Worm (Caenorhabditis elegans) whole organism, late embryonic: ENCODE measurements around the gene sru-45.

ENCODE experiments used
- C38D4.7 ChIP-seq: fragments of 200-800 bp; sonication (Bioruptor generic); optimal IDR thresholded peaks from 2 replicates; lab custom pipeline; 2018; ENCODE audit warnings: mild to moderate bottlenecking, missing genetic modification characterization, moderate library complexity, missing compliant biosample characterization
- K02D7.2 ChIP-seq: sonication (generic microtip); optimal IDR thresholded peaks from 2 replicates; lab custom pipeline; 2017; ENCODE audit warnings: mild to moderate bottlenecking, missing genetic modification characterization, missing compliant biosample characterization
- K09A11.1 ChIP-seq: sonication (generic microtip); optimal IDR thresholded peaks from 2 replicates; lab custom pipeline; 2017; ENCODE audit warnings: antibody characterized with exemption, mild to moderate bottlenecking, missing genetic modification characterization, missing compliant biosample characterization; ENCODE audit not compliant: insufficient read depth
- ama-1 ChIP-seq: fragments of 150-350 bp; optimal IDR thresholded peaks from 2 replicates; lab custom pipeline; 2014
- ceh-14 ChIP-seq: sonication (generic microtip); optimal IDR thresholded peaks from 2 replicates; lab custom pipeline; 2016; ENCODE audit warnings: missing genotype, missing genetic modification characterization, missing compliant biosample characterization
- ceh-18 ChIP-seq: sonication (generic microtip); optimal IDR thresholded peaks from 2 replicates; lab custom pipeline; 2016; ENCODE audit warnings: missing genetic modification characterization, missing compliant biosample characterization
- ceh-19 ChIP-seq: fragments of 200-800 bp; sonication (Bioruptor generic); optimal IDR thresholded peaks from 2 replicates; lab custom pipeline; 2018; ENCODE audit warnings: mild to moderate bottlenecking, missing genetic modification characterization, missing compliant biosample characterization
- ceh-22 ChIP-seq: sonication (generic microtip); optimal IDR thresholded peaks from 2 replicates; lab custom pipeline; 2017; ENCODE audit warnings: missing biosample characterization, missing genetic modification characterization
- ceh-24 ChIP-seq: sonication (generic microtip); optimal IDR thresholded peaks from 2 replicates; lab custom pipeline; 2016; ENCODE audit warnings: mild to moderate bottlenecking, missing genetic modification characterization, missing compliant biosample characterization
- ceh-30 ChIP-seq: fragments of 150-350 bp; optimal IDR thresholded peaks from 2 replicates; lab custom pipeline; 2014; ENCODE audit warnings: missing biosample characterization, missing genetic modification characterization
- ceh-34 ChIP-seq: sonication (generic microtip); optimal IDR thresholded peaks from 2 replicates; lab custom pipeline; 2016; ENCODE audit warnings: mild to moderate bottlenecking, missing genetic modification characterization, missing compliant biosample characterization
- ceh-9 ChIP-seq: sonication (generic microtip); optimal IDR thresholded peaks from 2 replicates; lab custom pipeline; 2016; ENCODE audit warnings: mild to moderate bottlenecking, missing genetic modification characterization, inconsistent platforms, missing compliant biosample characterization
- che-1 ChIP-seq: sonication (generic microtip); optimal IDR thresholded peaks from 2 replicates; lab custom pipeline; 2016; ENCODE audit warnings: mild to moderate bottlenecking, missing genetic modification characterization, missing compliant biosample characterization
- dmd-4 ChIP-seq: sonication (generic microtip); optimal IDR thresholded peaks from 2 replicates; lab custom pipeline; 2016; ENCODE audit warnings: borderline replicate concordance, missing genetic modification characterization, missing compliant biosample characterization
- elt-2 ChIP-seq: sonication (generic microtip); optimal IDR thresholded peaks from 2 replicates; lab custom pipeline; 2016; ENCODE audit warnings: missing genetic modification reagents, missing genetic modification characterization, missing compliant biosample characterization
- elt-4 ChIP-seq: sonication (generic microtip); optimal IDR thresholded peaks from 2 replicates; lab custom pipeline; 2016; ENCODE audit warnings: missing genetic modification characterization, missing compliant biosample characterization
- fax-1 ChIP-seq: sonication (generic microtip); optimal IDR thresholded peaks from 2 replicates; lab custom pipeline; 2016; ENCODE audit warnings: missing genotype, missing genetic modification characterization, missing compliant biosample characterization
- fkh-10 ChIP-seq: fragments of 150-350 bp; optimal IDR thresholded peaks from 2 replicates; lab custom pipeline; 2014; ENCODE audit warnings: missing biosample characterization, missing genetic modification reagents, missing genetic modification characterization
- fkh-6 ChIP-seq: sonication (generic microtip); optimal IDR thresholded peaks from 2 replicates; lab custom pipeline; 2016; ENCODE audit warnings: missing genetic modification characterization, missing compliant biosample characterization
- hlh-13 ChIP-seq: fragments of 200-800 bp; sonication (Bioruptor generic); optimal IDR thresholded peaks from 2 replicates; lab custom pipeline; 2018; ENCODE audit warnings: mild to moderate bottlenecking, missing genetic modification characterization, missing compliant biosample characterization
- hlh-30 ChIP-seq: sonication (generic microtip); optimal IDR thresholded peaks from 2 replicates; lab custom pipeline; 2017; ENCODE audit warnings: antibody characterized with exemption, missing genetic modification characterization, missing compliant biosample characterization; ENCODE audit not compliant: insufficient read depth
- hlh-6 ChIP-seq: sonication (generic microtip); optimal IDR thresholded peaks from 2 replicates; lab custom pipeline; 2016; ENCODE audit warnings: missing genotype, missing genetic modification characterization, missing compliant biosample characterization
- lin-11 ChIP-seq: fragments of 200-800 bp; sonication (Bioruptor generic); optimal IDR thresholded peaks from 2 replicates; lab custom pipeline; 2018; ENCODE audit warnings: mild to moderate bottlenecking, missing genetic modification characterization, missing compliant biosample characterization
- madf-2 ChIP-seq: sonication (generic microtip); optimal IDR thresholded peaks from 2 replicates; lab custom pipeline; 2017; ENCODE audit warnings: missing genetic modification characterization, missing compliant biosample characterization
- mec-3 ChIP-seq: sonication (generic microtip); optimal IDR thresholded peaks from 2 replicates; lab custom pipeline; 2016; ENCODE audit warnings: borderline replicate concordance, missing genetic modification characterization, missing compliant biosample characterization
- nfya-1 ChIP-seq: sonication (generic microtip); optimal IDR thresholded peaks from 2 replicates; lab custom pipeline; 2017; ENCODE audit warnings: missing genetic modification characterization, mild to moderate bottlenecking, missing compliant biosample characterization, antibody characterized with exemption, moderate library complexity
- nhr-232 ChIP-seq: sonication (generic microtip); optimal IDR thresholded peaks from 2 replicates; lab custom pipeline; 2016; ENCODE audit warnings: missing genetic modification characterization, missing compliant biosample characterization
- npax-4 ChIP-seq: sonication (generic microtip); optimal IDR thresholded peaks from 2 replicates; lab custom pipeline; 2016; ENCODE audit warnings: missing genetic modification characterization, missing compliant biosample characterization
- odd-2 ChIP-seq: sonication (generic microtip); optimal IDR thresholded peaks from 2 replicates; lab custom pipeline; 2017; ENCODE audit warnings: antibody characterized with exemption, mild to moderate bottlenecking, missing genetic modification characterization, missing compliant biosample characterization
- pag-3 ChIP-seq: sonication (generic microtip); optimal IDR thresholded peaks from 2 replicates; lab custom pipeline; 2016; ENCODE audit warnings: missing compliant biosample characterization, missing genetic modification characterization, borderline replicate concordance
- pax-1 ChIP-seq: fragments of 150-350 bp; optimal IDR thresholded peaks from 2 replicates; lab custom pipeline; 2014; ENCODE audit warnings: missing biosample characterization, missing genetic modification characterization
- pha-2 ChIP-seq: sonication (generic microtip); optimal IDR thresholded peaks from 2 replicates; lab custom pipeline; 2017; ENCODE audit warnings: mild to moderate bottlenecking, missing genetic modification characterization, missing compliant biosample characterization
- rnt-1 ChIP-seq: sonication (generic microtip); optimal IDR thresholded peaks from 2 replicates; lab custom pipeline; 2016; ENCODE audit warnings: missing genetic modification characterization, missing compliant biosample characterization
- sox-2 ChIP-seq: fragments of 200-800 bp; sonication (Bioruptor generic); IDR thresholded peaks from 2 replicates; pipeline ENCODE4 v1.3.6; 2022; ENCODE audit warnings: missing genetic modification reagents, missing genetic modification characterization, missing compliant biosample characterization
- syd-9 ChIP-seq: sonication (generic microtip); optimal IDR thresholded peaks from 2 replicates; lab custom pipeline; 2016; ENCODE audit warnings: mild to moderate bottlenecking, missing genetic modification characterization, moderate library complexity, missing compliant biosample characterization
- tbx-2 ChIP-seq: sonication (generic microtip); optimal IDR thresholded peaks from 2 replicates; lab custom pipeline; 2016; ENCODE audit warnings: missing genetic modification characterization, missing compliant biosample characterization
- unc-3 ChIP-seq, 2 experiments: fragments of 200-800 bp in 1 of 2; sonication (Bioruptor generic) in 1 of 2; sonication (generic microtip) in 1 of 2; conservative IDR thresholded peaks in 1 of 2; optimal IDR thresholded peaks in 1 of 2; 2 replicates each; pipeline versions ENCODE4 v1.3.6 to Lab custom; 2016 to 2022; ENCODE audit warnings: missing compliant biosample characterization in 2 of 2, missing genetic modification characterization in 2 of 2, missing genetic modification reagents in 1 of 2
- unc-42 ChIP-seq: sonication (generic microtip); optimal IDR thresholded peaks from 2 replicates; lab custom pipeline; 2016; ENCODE audit warnings: missing genotype, missing genetic modification characterization, missing compliant biosample characterization
- unc-55 ChIP-seq: sonication (generic microtip); optimal IDR thresholded peaks from 2 replicates; lab custom pipeline; 2017; ENCODE audit warnings: missing biosample characterization, missing genetic modification reagents, missing genetic modification characterization
- zip-5 ChIP-seq: sonication (generic microtip); optimal IDR thresholded peaks from 2 replicates; lab custom pipeline; 2016; ENCODE audit warnings: missing genetic modification characterization, missing compliant biosample characterization
- ztf-16 ChIP-seq: sonication (generic microtip); optimal IDR thresholded peaks from 2 replicates; lab custom pipeline; 2017; ENCODE audit warnings: missing genetic modification characterization, missing compliant biosample characterization

sru-45 gene

ce11 chrV:16575900-16576299 lies 10.2 kb downstream of the sru-45 start, which contains the start of gene str-151:
str-151 (plus strand) TSS chrV:16576200.
- TF ChIP-seq ztf-16 (tag; lab: Kevin White, UChicago) (no peak), odd-2 (tag; lab: Kevin White, UChicago) (no peak), ceh-18 (tag; lab: Kevin White, UChicago) (no peak), K09A11.1 (tag; lab: Kevin White, UChicago) (no peak), fkh-6 (tag; lab: Kevin White, UChicago) (no peak), hlh-6 (tag; lab: Kevin White, UChicago) (no peak), mec-3 (tag; lab: Kevin White, UChicago) (no peak), C38D4.7 (GFP tag; lab: Kevin White, UChicago) (no peak), ceh-14 (tag; lab: Kevin White, UChicago) (no peak), zip-5 (tag; lab: Kevin White, UChicago) (no peak), ceh-9 (no peak), npax-4 (tag; lab: Kevin White, UChicago) (no peak), pag-3 (no peak)

ce11 chrV:16580424-16580823 lies 14.7 kb downstream of the sru-45 start, which contains the start of gene nhr-271:
nhr-271 (minus strand) TSS chrV:16580524.
- TF ChIP-seq unc-42: no peak
- no peak for TF ChIP-seq rnt-1 (tag; lab: Kevin White, UChicago)
- no peak for TF ChIP-seq dmd-4
- TF ChIP-seq madf-2 (tag; lab: Kevin White, UChicago): no peak
- TF ChIP-seq ceh-22 (tag; lab: Kevin White, UChicago): no peak
- no peak for TF ChIP-seq ceh-34 (tag; lab: Kevin White, UChicago)
- TF ChIP-seq unc-3 (GFP tag; conservative IDR thresholded peaks at IDR 0.05; lab: Robert Waterston, UW): no peak
- no peak for TF ChIP-seq unc-3 (tag; optimal IDR thresholded peaks at IDR 0.05; lab: Kevin White, UChicago)
- TF ChIP-seq pha-2 (tag; lab: Kevin White, UChicago): no peak
- TF ChIP-seq elt-2 (tag; lab: Kevin White, UChicago): no peak
- TF ChIP-seq elt-4 (tag; lab: Kevin White, UChicago): no peak
- TF ChIP-seq ceh-24: no peak
- TF ChIP-seq fkh-6 (tag; lab: Kevin White, UChicago): no peak

DNA sequence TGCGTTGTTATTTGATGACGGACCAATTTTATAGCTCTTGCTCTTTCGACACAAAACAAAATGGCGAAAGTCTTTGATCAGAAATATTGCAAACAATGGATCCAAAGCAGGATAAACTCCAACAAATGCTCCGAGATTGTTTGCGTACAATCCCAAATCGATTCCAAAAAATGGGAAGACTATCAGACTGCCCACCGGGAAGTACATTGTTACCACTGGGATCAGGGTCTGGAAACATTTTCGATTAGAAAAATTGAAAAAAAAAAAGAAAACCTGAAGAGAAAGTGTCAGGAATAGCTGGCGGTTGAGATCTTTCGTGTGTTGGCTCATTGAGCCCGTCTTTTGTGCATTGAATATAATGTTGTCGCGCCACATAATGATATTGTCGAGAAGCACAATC lies 15.3 kb downstream of the sru-45 start:
- TF ChIP-seq rnt-1 (tag; lab: Kevin White, UChicago): no peak
- no peak for TF ChIP-seq unc-55 (GFP tag; lab: Kevin White, UChicago)
- TF ChIP-seq hlh-13 (GFP tag; lab: Kevin White, UChicago): no peak

ce11 chrV:16582973-16583372 lies 17.2 kb downstream of the sru-45 start, which contains the start of gene str-150:
str-150 (plus strand) TSS chrV:16583273.
- TF ChIP-seq sox-2 (GFP tag; lab: Robert Waterston, UW) (no peak), hlh-13 (GFP tag; lab: Kevin White, UChicago) (no peak), fkh-10 (GFP tag; lab: Kevin White, UChicago) (no peak), ceh-19 (GFP tag; lab: Kevin White, UChicago) (no peak), C38D4.7 (GFP tag; lab: Kevin White, UChicago) (no peak), unc-55 (GFP tag; lab: Kevin White, UChicago) (no peak), pax-1 (tag; lab: Kevin White, UChicago) (no peak), unc-42 (no peak), K02D7.2 (no peak), ama-1 (lab: Kevin White, UChicago) (no peak), ceh-30 (tag; lab: Kevin White, UChicago) (no peak)

DNA sequence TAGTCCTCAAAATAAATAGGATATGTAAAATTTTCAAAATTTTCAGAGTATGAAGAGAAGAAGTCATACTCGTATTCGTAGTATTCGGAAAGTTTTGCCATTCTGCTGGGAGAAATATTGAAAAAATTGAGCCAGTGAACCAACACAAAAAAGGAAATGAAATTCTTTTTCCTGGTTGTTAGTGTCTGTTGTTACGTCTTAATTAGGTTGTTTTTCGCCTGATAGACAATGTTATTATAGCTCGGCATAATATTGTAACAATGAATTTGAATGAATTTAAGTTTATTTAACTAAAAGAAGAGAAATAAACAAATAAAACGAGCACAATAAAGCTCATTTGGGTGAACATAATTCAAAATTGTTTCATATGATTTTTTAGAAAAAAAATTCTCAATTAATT lies 22.7 kb downstream of the sru-45 start, which contains the start of gene srw-73:
Gene srw-73 (minus strand): TSS at position 101 of the 400 bp plus-strand sequence.
- TF ChIP-seq tbx-2 (tag; lab: Kevin White, UChicago) (no peak), syd-9 (tag; lab: Kevin White, UChicago) (no peak), ceh-30 (tag; lab: Kevin White, UChicago) (no peak), K09A11.1 (tag; lab: Kevin White, UChicago) (no peak), dmd-4 (no peak), pha-2 (tag; lab: Kevin White, UChicago) (no peak), npax-4 (tag; lab: Kevin White, UChicago) (no peak), lin-11 (tag; lab: Kevin White, UChicago) (no peak), C38D4.7 (GFP tag; lab: Kevin White, UChicago) (no peak), fax-1 (tag; lab: Kevin White, UChicago) (no peak), hlh-13 (GFP tag; lab: Kevin White, UChicago) (no peak), ceh-9 (no peak), che-1 (tag; lab: Kevin White, UChicago) (no peak), elt-4 (tag; lab: Kevin White, UChicago) (no peak), rnt-1 (tag; lab: Kevin White, UChicago) (no peak), hlh-30 (tag; lab: Kevin White, UChicago) (no peak), nhr-232 (tag; lab: Kevin White, UChicago) (no peak), ceh-34 (tag; lab: Kevin White, UChicago) (no peak), nfya-1 (tag; lab: Kevin White, UChicago) (no peak)
